Fruit fly (Drosophila melanogaster) whole organism, embryonic: ENCODE data around the gene CG32686.

ENCODE experiments used
- Abd-B ChIP-seq: fragments of 200-800 bp; sonication (Bioruptor generic); optimal IDR thresholded peaks from 2 replicates; lab custom pipeline; 2018; ENCODE audit warnings: missing biosample characterization, mild to moderate bottlenecking, missing genetic modification characterization, moderate library complexity
- CG10209 ChIP-seq: fragments of 200-800 bp; sonication (Bioruptor generic); optimal IDR thresholded peaks from 3 replicates; lab custom pipeline; 2017; ENCODE audit warnings: missing biosample characterization, mild to moderate bottlenecking, missing genetic modification characterization, missing genetic modification reagents
- CG11560 ChIP-seq: fragments of 200-800 bp; sonication (Bioruptor generic); IDR thresholded peaks from 3 replicates; pipeline ENCODE4 v1.3.6; 2022; ENCODE audit warnings: missing biosample characterization, missing genetic modification characterization
- CG12104 ChIP-seq: fragments of 200-800 bp; sonication (Bioruptor generic); optimal IDR thresholded peaks from 3 replicates; lab custom pipeline; 2016; ENCODE audit warnings: missing biosample characterization, missing genetic modification characterization
- CG12942 ChIP-seq: fragments of 200-800 bp; sonication (Bioruptor generic); optimal IDR thresholded peaks from 3 replicates; lab custom pipeline; 2016; ENCODE audit warnings: missing biosample characterization, missing genetic modification characterization
- CG13424 ChIP-seq: fragments of 200-800 bp; sonication (Bioruptor generic); optimal IDR thresholded peaks from 2 replicates; lab custom pipeline; 2019; ENCODE audit warnings: missing biosample characterization, mild to moderate bottlenecking, missing genetic modification characterization, moderate library complexity
- CG14050 ChIP-seq: fragments of 200-800 bp; sonication (Bioruptor generic); IDR thresholded peaks from 3 replicates; pipeline ENCODE4 v1.3.6; 2022; ENCODE audit warnings: missing biosample characterization, missing genetic modification characterization
- CG15601 ChIP-seq: fragments of 200-800 bp; sonication (Bioruptor generic); optimal IDR thresholded peaks from 3 replicates; lab custom pipeline; 2019; ENCODE audit warnings: missing biosample characterization, mild to moderate bottlenecking, missing genetic modification characterization, moderate library complexity
- CG16779 ChIP-seq: fragments of 200-800 bp; sonication (Bioruptor generic); IDR thresholded peaks from 2 replicates; pipeline ENCODE4 v1.3.6; 2022; ENCODE audit warnings: missing biosample characterization, missing genetic modification characterization
- CG18011 ChIP-seq: fragments of 200-800 bp; sonication (Bioruptor generic); optimal IDR thresholded peaks from 2 replicates; lab custom pipeline; 2017; ENCODE audit warnings: missing biosample characterization, missing genetic modification characterization, mild to moderate bottlenecking, moderate library complexity, missing genotype
- CG30020 ChIP-seq: fragments of 200-800 bp; optimal IDR thresholded peaks from 2 replicates; lab custom pipeline; 2019; ENCODE audit warnings: missing biosample characterization, mild to moderate bottlenecking, missing genetic modification characterization, moderate library complexity
- CG3847 ChIP-seq: fragments of 200-800 bp; sonication (Bioruptor generic); IDR thresholded peaks from 2 replicates; pipeline ENCODE4 v1.3.6; 2022; ENCODE audit warnings: missing biosample characterization, missing genetic modification characterization
- CG6813 ChIP-seq: fragments of 200-800 bp; sonication (Bioruptor generic); optimal IDR thresholded peaks from 2 replicates; lab custom pipeline; 2017; ENCODE audit warnings: missing biosample characterization, missing genetic modification characterization, mild to moderate bottlenecking, moderate library complexity, missing genetic modification reagents
- CG7928 ChIP-seq: fragments of 200-800 bp; sonication (Bioruptor generic); optimal IDR thresholded peaks from 2 replicates; lab custom pipeline; 2017; ENCODE audit warnings: missing biosample characterization, mild to moderate bottlenecking, missing genetic modification characterization
- CG9727 ChIP-seq: fragments of 200-800 bp; sonication (Bioruptor generic); optimal IDR thresholded peaks from 3 replicates; lab custom pipeline; 2017; ENCODE audit warnings: missing biosample characterization, mild to moderate bottlenecking, missing genetic modification characterization
- Camta ChIP-seq: fragments of 200-800 bp; sonication (Bioruptor generic); optimal IDR thresholded peaks from 2 replicates; lab custom pipeline; 2016; ENCODE audit warnings: missing biosample characterization, missing genetic modification characterization
- D19A ChIP-seq: fragments of 200-800 bp; optimal IDR thresholded peaks from 3 replicates; lab custom pipeline; 2019; ENCODE audit warnings: missing biosample characterization, mild to moderate bottlenecking, missing genetic modification characterization, moderate library complexity
- Deaf1 ChIP-seq: fragments of 200-800 bp; optimal IDR thresholded peaks from 3 replicates; lab custom pipeline; 2019; ENCODE audit warnings: missing biosample characterization, mild to moderate bottlenecking, missing genetic modification characterization, moderate library complexity
- E2f2 ChIP-seq: fragments of 200-800 bp; sonication (Bioruptor generic); IDR thresholded peaks from 2 replicates; pipeline ENCODE4 v1.3.6; 2022; ENCODE audit warnings: missing biosample characterization, missing genetic modification characterization
- Ets65A ChIP-seq: fragments of 200-800 bp; sonication (Bioruptor generic); peaks from one replicate; lab custom pipeline; 2016; ENCODE audit warnings: missing biosample characterization, missing genetic modification characterization
- Fer1 ChIP-seq: fragments of 200-800 bp; sonication (Bioruptor generic); optimal IDR thresholded peaks from 2 replicates; lab custom pipeline; 2017; ENCODE audit warnings: missing biosample characterization, mild to moderate bottlenecking, missing genetic modification characterization
- Fer3 ChIP-seq: fragments of 200-800 bp; sonication (Bioruptor generic); optimal IDR thresholded peaks from 2 replicates; lab custom pipeline; 2018; ENCODE audit warnings: missing biosample characterization, mild to moderate bottlenecking, missing genetic modification characterization, moderate library complexity
- Gug ChIP-seq: fragments of 200-800 bp; sonication (Bioruptor generic); IDR thresholded peaks from 4 replicates; pipeline ENCODE4 v1.3.6; 2022; ENCODE audit warnings: missing biosample characterization, missing genetic modification characterization
- Hr51 ChIP-seq, 2 experiments: fragments of 200-800 bp; sonication (Bioruptor generic); optimal IDR thresholded peaks; 2 replicates in 1 of 2; 3 replicates in 1 of 2; lab custom pipeline; 2016 to 2018; ENCODE audit warnings: missing biosample characterization in 2 of 2, missing genetic modification characterization in 2 of 2, mild to moderate bottlenecking in 1 of 2, moderate library complexity in 1 of 2
- Max ChIP-seq: fragments of 200-800 bp; sonication (Bioruptor generic); optimal IDR thresholded peaks from 2 replicates; lab custom pipeline; 2016; ENCODE audit warnings: missing biosample characterization, mild to moderate bottlenecking, missing genetic modification characterization
- Myb ChIP-seq: fragments of 200-800 bp; sonication (Bioruptor generic); optimal IDR thresholded peaks from 2 replicates; lab custom pipeline; 2016; ENCODE audit warnings: missing biosample characterization, missing genetic modification characterization
- NfI ChIP-seq: fragments of 200-800 bp; sonication (Bioruptor generic); optimal IDR thresholded peaks from 3 replicates; lab custom pipeline; 2018; ENCODE audit warnings: missing biosample characterization, mild to moderate bottlenecking, missing genetic modification characterization, moderate library complexity
- Oaz ChIP-seq: fragments of 200-800 bp; sonication (Bioruptor generic); IDR thresholded peaks from 2 replicates; pipeline ENCODE4 v1.3.6; 2022; ENCODE audit warnings: missing biosample characterization, missing genetic modification characterization
- Vsx1 ChIP-seq: fragments of 200-800 bp; sonication (Bioruptor generic); optimal IDR thresholded peaks from 2 replicates; lab custom pipeline; 2017; ENCODE audit warnings: missing biosample characterization, mild to moderate bottlenecking, missing genetic modification characterization, missing genetic modification reagents
- ac ChIP-seq: fragments of 200-800 bp; sonication (Bioruptor generic); optimal IDR thresholded peaks from 3 replicates; lab custom pipeline; 2017; ENCODE audit warnings: missing biosample characterization, mild to moderate bottlenecking, missing genetic modification characterization
- ap ChIP-seq: fragments of 200-800 bp; sonication (Bioruptor generic); IDR thresholded peaks from 2 replicates; pipeline ENCODE4 v1.3.6; 2022; ENCODE audit warnings: missing biosample characterization, missing genetic modification characterization
- ash1 ChIP-seq: fragments of 200-800 bp; sonication (Bioruptor generic); optimal IDR thresholded peaks from 2 replicates; lab custom pipeline; 2018; ENCODE audit warnings: missing biosample characterization, mild to moderate bottlenecking, missing genetic modification characterization
- az2 ChIP-seq: fragments of 200-800 bp; sonication (Bioruptor generic); optimal IDR thresholded peaks from 3 replicates; lab custom pipeline; 2016; ENCODE audit warnings: missing biosample characterization, missing genetic modification characterization
- chm ChIP-seq: fragments of 200-800 bp; sonication (Bioruptor generic); IDR thresholded peaks from 2 replicates; pipeline ENCODE4 v1.3.6; 2022; ENCODE audit warnings: missing biosample characterization, missing genetic modification characterization
- corto ChIP-seq: fragments of 200-800 bp; sonication (Bioruptor generic); optimal IDR thresholded peaks from 2 replicates; lab custom pipeline; 2016; ENCODE audit warnings: missing biosample characterization, mild to moderate bottlenecking, missing genetic modification characterization, moderate library complexity
- dati ChIP-seq: fragments of 200-800 bp; sonication (Bioruptor generic); IDR thresholded peaks from 2 replicates; pipeline ENCODE4 v1.3.6; 2022; ENCODE audit warnings: missing biosample characterization, missing genetic modification characterization
- esg ChIP-seq: fragments of 200-800 bp; sonication (Bioruptor generic); conservative IDR thresholded peaks from 2 replicates; pipeline ENCODE4 v1.3.6; 2022; ENCODE audit warnings: missing biosample characterization, missing genetic modification characterization
- fd3F ChIP-seq: fragments of 200-800 bp; sonication (Bioruptor generic); optimal IDR thresholded peaks from 2 replicates; lab custom pipeline; 2018; ENCODE audit warnings: missing biosample characterization, mild to moderate bottlenecking, missing genetic modification characterization, moderate library complexity
- gcm2 ChIP-seq: fragments of 200-800 bp; sonication (Bioruptor generic); optimal IDR thresholded peaks from 2 replicates; lab custom pipeline; 2016; ENCODE audit warnings: missing biosample characterization, missing genetic modification characterization
- hbn ChIP-seq: fragments of 200-800 bp; sonication (Bioruptor generic); IDR thresholded peaks from 2 replicates; pipeline ENCODE4 v1.3.6; 2022; ENCODE audit warnings: missing biosample characterization, missing genetic modification characterization; ENCODE audit not compliant: partially characterized antibody
- kay ChIP-seq: fragments of 200-800 bp; sonication (Bioruptor generic); optimal IDR thresholded peaks from 2 replicates; lab custom pipeline; 2016; ENCODE audit warnings: missing biosample characterization, missing genetic modification characterization
- klu ChIP-seq: fragments of 200-800 bp; sonication (Bioruptor generic); IDR thresholded peaks from 2 replicates; pipeline ENCODE4 v1.3.6; 2022; ENCODE audit warnings: missing biosample characterization, missing genetic modification characterization
- nerfin-1 ChIP-seq: fragments of 200-800 bp; sonication (Bioruptor generic); optimal IDR thresholded peaks from 3 replicates; lab custom pipeline; 2019; ENCODE audit warnings: missing biosample characterization, mild to moderate bottlenecking, missing genetic modification characterization, moderate library complexity
- pan ChIP-seq, 4 experiments: fragments of >200 bp in 3 of 4; fragments of 200-800 bp in 1 of 4; sonication (Bioruptor generic) in 1 of 4; optimal IDR thresholded peaks in 3 of 4; IDR thresholded peaks in 1 of 4; 2 replicates each; pipeline versions ENCODE4 v1.3.6 to Lab custom; 2017 to 2022; ENCODE audit warnings: missing biosample characterization in 2 of 4, missing genetic modification characterization in 2 of 4, mixed read lengths in 1 of 4
- tin ChIP-seq: fragments of 200-800 bp; sonication (Bioruptor generic); optimal IDR thresholded peaks from 3 replicates; lab custom pipeline; 2016; ENCODE audit warnings: missing biosample characterization, missing genetic modification characterization
- tio ChIP-seq: fragments of 200-800 bp; sonication (Bioruptor generic); optimal IDR thresholded peaks from 2 replicates; lab custom pipeline; 2017; ENCODE audit warnings: missing biosample characterization, missing genetic modification characterization, inconsistent platforms
- tup ChIP-seq: fragments of 200-800 bp; sonication (Bioruptor generic); optimal IDR thresholded peaks from 2 replicates; lab custom pipeline; 2016; ENCODE audit warnings: missing biosample characterization, mild to moderate bottlenecking, missing genetic modification characterization, moderate library complexity
- tx ChIP-seq: fragments of 200-800 bp; sonication (Bioruptor generic); optimal IDR thresholded peaks from 2 replicates; lab custom pipeline; 2016; ENCODE audit warnings: missing biosample characterization, missing genetic modification characterization
- vfl ChIP-seq: fragments of 200-800 bp; sonication (Bioruptor generic); optimal IDR thresholded peaks from 2 replicates; lab custom pipeline; 2016; ENCODE audit warnings: missing biosample characterization, missing genetic modification characterization
- wor ChIP-seq: fragments of 200-800 bp; sonication (Bioruptor generic); IDR thresholded peaks from 2 replicates; pipeline ENCODE4 v1.3.6; 2022; ENCODE audit warnings: missing biosample characterization, missing genetic modification characterization

The CG32686 gene

DNA sequence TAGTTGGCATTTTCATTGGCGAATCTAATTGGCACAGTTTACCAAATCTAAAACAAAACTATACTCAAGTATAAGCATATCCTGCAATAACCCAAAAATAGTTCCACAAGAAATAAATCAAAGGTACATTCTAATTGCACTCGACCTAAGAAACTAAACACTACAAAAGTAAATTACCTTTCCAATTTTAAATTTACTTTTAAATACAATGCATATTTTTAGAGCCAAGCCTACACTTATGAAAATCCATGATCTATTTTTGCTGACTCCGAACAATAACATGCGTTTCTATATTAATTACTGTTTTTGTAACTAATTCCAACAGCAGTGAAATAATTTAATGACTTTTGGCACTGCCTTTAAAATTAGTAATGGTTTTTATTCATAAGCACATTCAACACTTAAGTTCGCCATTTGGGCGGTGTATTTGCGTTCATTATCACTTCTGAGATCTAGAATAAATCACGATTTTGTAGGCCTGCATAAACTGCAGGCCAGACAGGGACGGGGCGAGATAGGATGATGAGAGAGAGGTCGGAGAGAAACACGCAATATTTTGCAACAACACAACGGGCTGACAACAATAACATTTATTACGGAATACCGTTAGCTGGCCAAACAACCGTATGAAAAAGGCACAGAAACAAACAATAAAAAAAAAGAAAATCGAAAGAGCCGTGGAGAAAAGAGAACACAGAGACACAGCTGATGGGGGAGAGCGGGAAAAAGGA lies 50.1 kb downstream of the CG32686 start (continued):
- TF ChIP-seq tx (GFP tag; lab: Kevin White, UChicago) (no peak), kay (GFP tag; lab: Kevin White, UChicago) (no peak), Myb (GFP tag; lab: Kevin White, UChicago) (no peak), fd3F (no peak), klu (no peak), Fer1 (GFP tag; lab: Kevin White, UChicago) (no peak), ac (no peak), CG14050 (GFP tag; lab: Robert Waterston, UW) (no peak), Camta (GFP tag; lab: Kevin White, UChicago) (no peak), Oaz (no peak), CG16779 (GFP tag; lab: Robert Waterston, UW) (no peak), Gug (GFP tag; lab: Robert Waterston, UW) (no peak), pan (optimal IDR thresholded peaks at IDR 0.05; lab: Kevin White, UChicago) (no peak), pan (GFP tag; optimal IDR thresholded peaks at IDR 0.05 in 1 of 2, IDR thresholded peaks at IDR 0.05 in 1 of 2) (no peak), Hr51 (GFP tag; optimal IDR thresholded peaks at IDR 0.05; lab: Kevin White, UChicago) (peak in 1 of 2 experiments; percentile 16), Fer3 (tag; lab: Kevin White, UChicago) (no peak), Deaf1 (no peak), CG12104 (GFP tag; lab: Kevin White, UChicago) (peak; percentile 34), CG11560 (tag; lab: Robert Waterston, UW) (no peak), Max (GFP tag; lab: Kevin White, UChicago) (no peak), CG7928 (GFP tag; lab: Kevin White, UChicago) (no peak), CG18011 (GFP tag; lab: Kevin White, UChicago) (no peak), CG13424 (tag; lab: Kevin White, UChicago) (no peak), nerfin-1 (tag; lab: Kevin White, UChicago) (peak; percentile 19), corto (GFP tag; lab: Kevin White, UChicago) (no peak), tio (GFP tag; lab: Kevin White, UChicago) (peak; percentile 23), CG15601 (tag; lab: Kevin White, UChicago) (no peak), E2f2 (no peak), tup (GFP tag; lab: Kevin White, UChicago) (no peak), Ets65A (GFP tag; lab: Kevin White, UChicago) (peak; percentile 51), esg (no peak), chm (no peak), Vsx1 (no peak), CG6813 (no peak), CG9727 (GFP tag; lab: Kevin White, UChicago) (peak; percentile 25), tin (GFP tag; lab: Kevin White, UChicago) (peak; percentile 2), ap (GFP tag; lab: Robert Waterston, UW) (no peak), D19A (tag; lab: Kevin White, UChicago) (no peak), hbn (GFP tag; lab: Robert Waterston, UW) (no peak), gcm2 (GFP tag; lab: Kevin White, UChicago) (no peak), CG30020 (no peak), az2 (GFP tag; lab: Kevin White, UChicago) (peak; percentile 5), ash1 (GFP tag; lab: Kevin White, UChicago) (no peak), CG12942 (GFP tag; lab: Kevin White, UChicago) (no peak), Abd-B (GFP tag; lab: Kevin White, UChicago) (no peak), CG10209 (no peak), NfI (GFP tag; lab: Kevin White, UChicago) (peak; percentile 22), vfl (GFP tag; lab: Kevin White, UChicago) (no peak), wor (GFP tag; lab: Robert Waterston, UW) (no peak), dati (no peak), CG3847 (GFP tag; lab: Robert Waterston, UW) (no peak)
